Worm (Caenorhabditis elegans): ENCODE measurements around the gene F54H5.2.

The F54H5.2 gene

DNA sequence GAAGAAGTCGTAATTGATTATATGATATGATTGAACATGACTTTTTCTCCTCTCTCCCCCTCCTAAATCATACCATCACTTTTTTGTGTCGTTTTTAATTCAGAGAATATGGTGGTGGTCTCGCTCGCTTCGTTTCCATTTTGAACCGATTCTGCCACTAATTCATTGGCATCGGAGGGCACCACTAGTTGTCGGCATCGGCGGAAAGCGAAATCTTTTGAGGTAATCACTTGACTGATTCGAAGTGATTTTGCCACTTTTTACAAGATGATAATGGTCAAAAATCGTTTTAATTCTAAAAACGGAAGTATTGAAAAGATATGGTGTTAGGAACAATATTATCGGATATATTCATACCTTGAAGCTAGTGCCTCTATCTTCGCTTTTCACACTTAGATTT, 10.5 kb upstream of the F54H5.2 start, which contains the start of gene klf-3:
klf-3 (plus strand) TSS at position 109 of the 400 bp plus-strand sequence.
- TF ChIP-seq nhr-43 (tag; optimal IDR thresholded peaks at IDR 0.05; ENCODE audit: poor library complexity, severe bottlenecking): no peak
- TF ChIP-seq egl-27 (tag; optimal IDR thresholded peaks at IDR 0.05): no peak
- no peak for TF ChIP-seq nfya-1 (tag; optimal IDR thresholded peaks at IDR 0.05; ENCODE audit: insufficient read depth)
- no peak for TF ChIP-seq daf-12 (tag; optimal IDR thresholded peaks at IDR 0.05)
- no peak for TF ChIP-seq nhr-23 (tag; optimal IDR thresholded peaks at IDR 0.05)
- no peak for TF ChIP-seq snpc-4 (tag; optimal IDR thresholded peaks at IDR 0.05)
- TF ChIP-seq elt-2 (tag; optimal IDR thresholded peaks at IDR 0.05): no peak
- no peak for TF ChIP-seq nhr-67 (tag; optimal IDR thresholded peaks at IDR 0.05)
- TF ChIP-seq ama-1 (optimal IDR thresholded peaks at IDR 0.05): no peak
- no peak for TF ChIP-seq elt-1 (tag; optimal IDR thresholded peaks at IDR 0.05)
- TF ChIP-seq nhr-25 (tag; optimal IDR thresholded peaks at IDR 0.05): no peak
- no peak for TF ChIP-seq nhr-77 (tag; optimal IDR thresholded peaks at IDR 0.05)
- no peak for TF ChIP-seq ceh-16 (tag; optimal IDR thresholded peaks at IDR 0.05)
- no peak for TF ChIP-seq elt-3 (tag; optimal IDR thresholded peaks at IDR 0.05)
- no peak for TF ChIP-seq unc-62 (GFP tag; optimal IDR thresholded peaks at IDR 0.05)
- no peak for TF ChIP-seq ztf-4 (tag; optimal IDR thresholded peaks at IDR 0.05)
- no peak for TF ChIP-seq pha-4 (tag; optimal IDR thresholded peaks at IDR 0.05)
- TF ChIP-seq eor-1 (tag; optimal IDR thresholded peaks at IDR 0.05): no peak
- TF ChIP-seq lin-15B (tag; optimal IDR thresholded peaks at IDR 0.05): no peak

DNA sequence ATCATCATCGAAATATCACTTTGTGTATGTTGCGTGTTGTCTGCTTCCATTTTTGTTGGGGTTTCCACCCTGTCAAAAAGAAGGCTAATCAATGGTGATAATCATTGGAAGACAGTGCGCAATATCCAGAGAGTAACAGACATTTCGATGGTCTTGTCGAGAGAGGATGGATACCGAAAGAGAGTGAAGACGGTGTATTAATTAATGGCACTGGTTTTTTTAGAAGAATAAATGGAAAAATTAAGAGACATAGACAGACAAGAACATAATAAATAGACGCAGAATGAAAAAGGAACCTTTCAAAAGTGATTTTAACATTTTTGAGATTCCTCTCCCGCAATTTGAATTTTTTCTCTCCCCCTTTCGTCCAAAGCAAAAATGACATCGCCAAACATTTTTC, 8.3 kb upstream of the F54H5.2 start:
- no peak for TF ChIP-seq nfya-1 (tag; optimal IDR thresholded peaks at IDR 0.05; ENCODE audit: insufficient read depth)
- no peak for TF ChIP-seq ZK546.5 (tag; optimal IDR thresholded peaks at IDR 0.05)
- no peak for TF ChIP-seq fkh-2 (tag; optimal IDR thresholded peaks at IDR 0.05)
- TF ChIP-seq zag-1 (tag; optimal IDR thresholded peaks at IDR 0.05): no peak
- TF ChIP-seq nhr-25 (tag; optimal IDR thresholded peaks at IDR 0.05): peak; percentile 10
- TF ChIP-seq unc-39 (tag; optimal IDR thresholded peaks at IDR 0.05): no peak
- TF ChIP-seq nhr-23 (tag; optimal IDR thresholded peaks at IDR 0.05): peak; percentile 46
- TF ChIP-seq elt-3 (tag; optimal IDR thresholded peaks at IDR 0.05): peak in 1 of 3 experiments; percentile 27
- no peak for TF ChIP-seq eor-1 (tag; optimal IDR thresholded peaks at IDR 0.05)
- TF ChIP-seq ceh-9 (tag; optimal IDR thresholded peaks at IDR 0.05): no peak
- no peak for TF ChIP-seq fkh-10 (GFP tag; optimal IDR thresholded peaks at IDR 0.05)
- TF ChIP-seq egl-5 (tag; optimal IDR thresholded peaks at IDR 0.05): no peak
- TF ChIP-seq ztf-11 (tag; optimal IDR thresholded peaks at IDR 0.05): no peak
- TF ChIP-seq ceh-28 (tag; optimal IDR thresholded peaks at IDR 0.05): peak; percentile 4
- no peak for TF ChIP-seq ztf-4 (tag; optimal IDR thresholded peaks at IDR 0.05)
- no peak for TF ChIP-seq nhr-11 (tag; optimal IDR thresholded peaks at IDR 0.05)
- peak; percentile 19 for TF ChIP-seq nhr-43 (tag; optimal IDR thresholded peaks at IDR 0.05; ENCODE audit: poor library complexity, severe bottlenecking)

DNA sequence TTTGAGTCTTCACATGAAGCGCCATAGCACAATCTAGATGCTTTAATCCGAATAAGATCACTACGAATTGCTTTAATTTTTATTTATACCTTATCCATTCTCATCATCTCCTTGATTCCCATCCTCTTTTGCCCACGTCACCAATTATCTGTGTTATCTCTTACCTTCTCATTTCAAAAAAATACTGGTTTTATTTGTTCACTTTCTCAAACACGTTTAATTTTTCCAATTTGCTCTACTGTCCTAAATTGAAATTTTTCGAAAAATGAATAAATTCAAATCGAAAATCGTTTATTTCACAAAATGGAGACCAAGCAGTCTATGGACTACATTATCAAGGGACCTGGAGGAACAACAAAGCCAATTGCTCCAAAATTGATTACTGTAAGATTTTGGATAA, 5.4 kb upstream of the F54H5.2 start, which contains the start of gene F54H5.3:
F54H5.3 (plus strand) TSS at position 301 of the 400 bp plus-strand sequence.
- no peak for TF ChIP-seq nhr-25 (tag; optimal IDR thresholded peaks at IDR 0.05)

DNA sequence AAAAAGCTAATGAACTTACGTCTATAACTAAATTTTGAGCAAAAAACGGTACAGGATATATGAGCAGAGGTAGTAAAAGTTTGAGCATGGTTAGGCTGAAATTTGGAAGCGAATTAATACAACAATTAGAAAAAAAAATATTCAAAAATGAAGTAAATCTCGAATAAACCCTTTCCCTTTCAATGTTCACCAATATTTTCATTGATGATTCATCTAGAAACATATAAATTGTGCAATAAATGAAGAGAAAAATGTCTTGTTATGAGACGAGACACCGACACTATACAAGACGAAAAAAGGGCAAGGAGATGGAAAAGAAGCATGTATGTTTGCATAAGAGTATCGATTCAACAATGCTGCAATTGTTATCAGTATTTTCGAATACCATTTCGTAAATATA, 2.0 kb upstream of the F54H5.2 start, which contains the start of gene F54H5.14:
F54H5.14 (minus strand) TSS at position 101 of the 400 bp plus-strand sequence.
- TF ChIP-seq fkh-2 (tag; optimal IDR thresholded peaks at IDR 0.05) (no peak), pqm-1 (tag; optimal IDR thresholded peaks at IDR 0.05) (peak; percentile 30), skn-1 (tag; optimal IDR thresholded peaks at IDR 0.05) (no peak), nhr-237 (tag; optimal IDR thresholded peaks at IDR 0.05) (no peak), elt-2 (tag; optimal IDR thresholded peaks at IDR 0.05) (peak; percentile 45), pha-4 (tag; optimal IDR thresholded peaks at IDR 0.05) (peak; percentile 44), tbx-2 (tag; optimal IDR thresholded peaks at IDR 0.05) (no peak), elt-3 (tag; optimal IDR thresholded peaks at IDR 0.05) (no peak)

DNA sequence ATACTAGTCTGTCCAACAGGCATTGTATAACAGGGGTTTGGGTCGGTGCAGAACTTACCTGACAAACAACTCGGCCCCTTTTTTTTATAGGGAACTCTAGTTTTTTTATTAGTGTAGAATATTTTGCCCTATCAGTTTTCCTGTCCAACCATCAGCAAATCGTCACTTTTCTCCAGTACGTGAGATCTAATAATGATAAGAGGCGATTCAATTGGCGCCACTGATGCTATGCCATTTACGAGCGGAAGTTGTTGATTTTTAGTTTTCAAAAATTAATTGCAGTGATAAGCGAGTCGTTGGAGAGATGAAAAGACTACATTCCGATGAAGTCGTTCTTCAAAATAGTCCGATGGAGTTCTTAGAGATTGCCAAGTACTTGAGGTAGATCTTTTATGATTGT, 1.1 kb downstream of the F54H5.2 start:
- TF ChIP-seq nhr-67 (tag; optimal IDR thresholded peaks at IDR 0.05): no peak
- no peak for TF ChIP-seq nhr-12 (tag; optimal IDR thresholded peaks at IDR 0.05)
- no peak for TF ChIP-seq ceh-28 (tag; optimal IDR thresholded peaks at IDR 0.05)
- TF ChIP-seq fkh-10 (GFP tag; optimal IDR thresholded peaks at IDR 0.05): no peak
- no peak for TF ChIP-seq sea-2 (GFP tag; optimal IDR thresholded peaks at IDR 0.05)
- TF ChIP-seq ceh-9 (tag; optimal IDR thresholded peaks at IDR 0.05): no peak
- no peak for TF ChIP-seq aly-2 (tag; optimal IDR thresholded peaks at IDR 0.05)
- no peak for TF ChIP-seq snpc-4 (tag; optimal IDR thresholded peaks at IDR 0.05)
- TF ChIP-seq nhr-23 (tag; optimal IDR thresholded peaks at IDR 0.05): no peak
- TF ChIP-seq pqm-1 (tag; optimal IDR thresholded peaks at IDR 0.05): peak; percentile 10
- TF ChIP-seq nhr-25 (tag; optimal IDR thresholded peaks at IDR 0.05): no peak
- no peak for TF ChIP-seq fkh-2 (tag; optimal IDR thresholded peaks at IDR 0.05)
- no peak for TF ChIP-seq elt-1 (tag; optimal IDR thresholded peaks at IDR 0.05)
- peak; percentile 58 for TF ChIP-seq elt-2 (tag; optimal IDR thresholded peaks at IDR 0.05)
- TF ChIP-seq egl-27 (tag; optimal IDR thresholded peaks at IDR 0.05): no peak
- no peak for TF ChIP-seq nhr-237 (tag; optimal IDR thresholded peaks at IDR 0.05)

Data from whole organism, L3 larva.